Worm (Caenorhabditis elegans): ENCODE results near the gene hsp-43.

The hsp-43 gene

ce11 chrX:6194191-6194724, 41.1 kb downstream of the hsp-43 start, which contains the start of gene ceh-54:
TSS of gene ceh-54 (minus strand) at chrX:6194241.
- TF ChIP-seq nhr-43 (tag; optimal IDR thresholded peaks at IDR 0.05; ENCODE audit: poor library complexity, severe bottlenecking) (no peak), nhr-25 (tag; optimal IDR thresholded peaks at IDR 0.05) (no peak), mml-1 (tag; optimal IDR thresholded peaks at IDR 0.05) (no peak), ztf-11 (tag; optimal IDR thresholded peaks at IDR 0.05) (no peak), elt-2 (tag; optimal IDR thresholded peaks at IDR 0.05) (no peak), nhr-77 (tag; optimal IDR thresholded peaks at IDR 0.05) (no peak), skn-1 (tag; optimal IDR thresholded peaks at IDR 0.05) (no peak), fkh-10 (GFP tag; optimal IDR thresholded peaks at IDR 0.05) (no peak), snpc-4 (tag; optimal IDR thresholded peaks at IDR 0.05) (no peak), R02D3.7 (tag; optimal IDR thresholded peaks at IDR 0.05) (no peak), nhr-12 (tag; optimal IDR thresholded peaks at IDR 0.05) (no peak)

- TF ChIP-seq lin-39 (tag; optimal IDR thresholded peaks at IDR 0.05), result no peak
- no peak for TF ChIP-seq eor-1 (tag; optimal IDR thresholded peaks at IDR 0.05)
- no peak for TF ChIP-seq pqm-1 (tag; optimal IDR thresholded peaks at IDR 0.05)
- no peak for TF ChIP-seq ztf-4 (tag; optimal IDR thresholded peaks at IDR 0.05)
- no peak for TF ChIP-seq nhr-77 (tag; optimal IDR thresholded peaks at IDR 0.05)
- no peak for TF ChIP-seq fos-1 (tag; optimal IDR thresholded peaks at IDR 0.05)
- no peak for TF ChIP-seq nhr-237 (tag; optimal IDR thresholded peaks at IDR 0.05)
Observed at ce11 chrX:6189955-6190354, 45.4 kb downstream of the hsp-43 start, which contains the start of gene T13C5.9. TSS of gene T13C5.9 (plus strand) at chrX:6190255.

- no peak for TF ChIP-seq hmg-11 (tag; optimal IDR thresholded peaks at IDR 0.05)
- TF ChIP-seq nhr-76 (tag; optimal IDR thresholded peaks at IDR 0.05), result no peak
- TF ChIP-seq pha-4 (tag; optimal IDR thresholded peaks at IDR 0.05), result no peak
- no peak for TF ChIP-seq nhr-237 (tag; optimal IDR thresholded peaks at IDR 0.05)
- no peak for TF ChIP-seq unc-39 (tag; optimal IDR thresholded peaks at IDR 0.05)
Observed at ce11 chrX:6187848-6188247, 47.5 kb downstream of the hsp-43 start, which contains the start of gene T13C5.10. TSS of gene T13C5.10 (plus strand) at chrX:6188148.

- TF ChIP-seq lin-39 (tag; optimal IDR thresholded peaks at IDR 0.05), result no peak
- no peak for TF ChIP-seq nfya-1 (tag; optimal IDR thresholded peaks at IDR 0.05; ENCODE audit: insufficient read depth)
- TF ChIP-seq elt-2 (tag; optimal IDR thresholded peaks at IDR 0.05), result no peak
- no peak for TF ChIP-seq elt-3 (tag; optimal IDR thresholded peaks at IDR 0.05)
- TF ChIP-seq unc-62 (GFP tag; optimal IDR thresholded peaks at IDR 0.05), result no peak
- TF ChIP-seq eor-1 (tag; optimal IDR thresholded peaks at IDR 0.05), result no peak
- TF ChIP-seq nhr-25 (tag; optimal IDR thresholded peaks at IDR 0.05), result no peak
Observed at ce11 chrX:6184709-6185108, 50.6 kb downstream of the hsp-43 start, which contains the start of gene T13C5.2. TSS of gene T13C5.2 (plus strand) at chrX:6185009.
